Fruit fly (Drosophila melanogaster): ENCODE data around the gene Atg8a.

dm6 chrX:10816856-10817255, 48.7 kb upstream of the Atg8a start:
- TF ChIP-seq CG14711 (tag; optimal IDR thresholded peaks at IDR 0.05) (no peak), cnc (optimal IDR thresholded peaks at IDR 0.05) (no peak), Crg-1 (GFP tag; optimal IDR thresholded peaks at IDR 0.05) (no peak), CG1620 (GFP tag; optimal IDR thresholded peaks at IDR 0.05) (no peak), CG33017 (tag; optimal IDR thresholded peaks at IDR 0.05) (no peak), bab1 (GFP tag; optimal IDR thresholded peaks at IDR 0.05) (no peak), tj (GFP tag; optimal IDR thresholded peaks at IDR 0.05) (no peak), CG11617 (GFP tag; optimal IDR thresholded peaks at IDR 0.05) (no peak), toe (GFP tag; optimal IDR thresholded peaks at IDR 0.05) (no peak), CG7101 (tag; optimal IDR thresholded peaks at IDR 0.05) (no peak)
